Fruit fly (Drosophila melanogaster): ENCODE data around the gene Cox17.

Cox17 gene

DNA sequence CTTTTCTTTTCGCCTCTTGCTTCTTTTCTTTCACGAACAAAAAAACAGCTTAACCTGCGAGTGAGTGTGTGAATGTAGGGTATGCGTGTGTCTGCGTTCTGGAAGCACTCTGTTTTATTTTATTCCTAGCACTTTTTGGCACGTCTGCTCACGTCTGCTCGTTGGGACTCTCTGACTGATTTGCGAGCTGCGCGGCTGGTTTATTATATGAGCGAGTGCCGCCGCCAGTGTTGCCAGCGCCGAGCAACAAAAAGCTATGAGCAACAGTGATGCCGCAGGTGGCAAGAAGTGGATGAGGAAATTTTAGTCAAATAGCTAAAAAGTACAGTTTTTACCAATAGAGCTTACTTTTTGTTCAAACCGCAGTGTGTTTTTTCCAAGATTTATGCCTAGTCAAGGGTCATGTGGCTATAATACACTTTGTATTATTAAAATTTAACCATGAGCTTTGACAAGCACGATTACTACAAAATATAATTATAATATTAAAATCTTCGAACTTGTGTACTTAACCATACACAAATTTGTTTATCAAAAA is 8.4 kb downstream of the Cox17 start, which contains the start of gene Lsd-2 (continued):
- TF ChIP-seq CG3163 (GFP tag; optimal IDR thresholded peaks at IDR 0.05) (peak; percentile 61), D19A (tag; optimal IDR thresholded peaks at IDR 0.05) (peak; percentile 97), dan (GFP tag; IDR thresholded peaks at IDR 0.05) (no peak), sens (GFP tag) (peak; percentile 77), Rx (GFP tag; IDR thresholded peaks at IDR 0.05) (no peak), gfzf (GFP tag; optimal IDR thresholded peaks at IDR 0.05) (no peak), CG17385 (GFP tag; optimal IDR thresholded peaks at IDR 0.05) (no peak), lola (GFP tag; optimal IDR thresholded peaks at IDR 0.05) (peak in 1 of 3 experiments; percentile 31), phol (tag; optimal IDR thresholded peaks at IDR 0.05) (no peak), chinmo (GFP tag; IDR thresholded peaks at IDR 0.05; ENCODE audit: partially characterized antibody) (peak; percentile 60; the same call in 1 of the 4 replicates), Nf-YC (tag; optimal IDR thresholded peaks at IDR 0.05) (peak; percentile 49), CG8924 (tag; optimal IDR thresholded peaks at IDR 0.05) (no peak), CG7928 (GFP tag; optimal IDR thresholded peaks at IDR 0.05) (no peak), stc (GFP tag; IDR thresholded peaks at IDR 0.05) (no peak), gsb-n (tag; optimal IDR thresholded peaks at IDR 0.05) (no peak), CG10274 (GFP tag; optimal IDR thresholded peaks at IDR 0.05) (no peak), HLH3B (GFP tag; IDR thresholded peaks at IDR 0.05) (no peak), Ada2b (GFP tag; IDR thresholded peaks at IDR 0.05) (no peak), HmgD (GFP tag; optimal IDR thresholded peaks at IDR 0.05) (peak; percentile 44), CG6854 (GFP tag; optimal IDR thresholded peaks at IDR 0.05) (no peak), crp (GFP tag; optimal IDR thresholded peaks at IDR 0.05) (no peak), CG2120 (GFP tag; optimal IDR thresholded peaks at IDR 0.05) (peak; percentile 38), lbe (GFP tag; optimal IDR thresholded peaks at IDR 0.05) (no peak), Nf-YB (GFP tag; optimal IDR thresholded peaks at IDR 0.05) (no peak), insv (GFP tag; optimal IDR thresholded peaks at IDR 0.05) (no peak), CG34224 (GFP tag; IDR thresholded peaks at IDR 0.05; ENCODE audit: partially characterized antibody) (0 out of 3 replicates have a peak, but pooled peaks have one; percentile 22), CG14441 (GFP tag; IDR thresholded peaks at IDR 0.05) (no peak), Fer1 (GFP tag; optimal IDR thresholded peaks at IDR 0.05) (no peak), Hey (tag; optimal IDR thresholded peaks at IDR 0.05) (no peak), Spps (tag; optimal IDR thresholded peaks at IDR 0.05) (no peak), E2f1 (GFP tag; IDR thresholded peaks at IDR 0.05) (no peak), luna (GFP tag; optimal IDR thresholded peaks at IDR 0.05) (no peak), gro (GFP tag; optimal IDR thresholded peaks at IDR 0.05) (peak; percentile 78), CG13894 (tag; optimal IDR thresholded peaks at IDR 0.05) (peak; percentile 35), repo (GFP tag; optimal IDR thresholded peaks at IDR 0.05) (peak; percentile 9), gcm (GFP tag; optimal IDR thresholded peaks at IDR 0.05) (no peak), CG7786 (GFP tag; optimal IDR thresholded peaks at IDR 0.05) (peak; percentile 5), oc (tag; optimal IDR thresholded peaks at IDR 0.05) (peak; percentile 38), Myb (GFP tag; optimal IDR thresholded peaks at IDR 0.05) (no peak), lab (GFP tag; optimal IDR thresholded peaks at IDR 0.05) (peak; percentile 63), CG2712 (tag; optimal IDR thresholded peaks at IDR 0.05) (no peak), Bdp1 (GFP tag; optimal IDR thresholded peaks at IDR 0.05) (no peak), CG11247 (GFP tag; IDR thresholded peaks at IDR 0.05) (0 out of 2 replicates have a peak, but pooled peaks have one; percentile 37), CG4404 (GFP tag; IDR thresholded peaks at IDR 0.05) (no peak), CG4707 (GFP tag; optimal IDR thresholded peaks at IDR 0.05) (no peak), CG7963 (GFP tag; IDR thresholded peaks at IDR 0.05; ENCODE audit: partially characterized antibody) (no peak), CG7987 (GFP tag; optimal IDR thresholded peaks at IDR 0.05) (no peak), CG3407 (GFP tag; optimal IDR thresholded peaks at IDR 0.05) (no peak), CG42726 (GFP tag; IDR thresholded peaks at IDR 0.05; ENCODE audit: partially characterized antibody) (peak; percentile 50; the same call in 1 of the 2 replicates), tna (GFP tag; IDR thresholded peaks at IDR 0.05; ENCODE audit: partially characterized antibody) (no peak)

All from whole organism, embryonic.